Worm (Caenorhabditis elegans): Measurements from ENCODE around the gene F44E5.1.

F44E5.1 gene

DNA sequence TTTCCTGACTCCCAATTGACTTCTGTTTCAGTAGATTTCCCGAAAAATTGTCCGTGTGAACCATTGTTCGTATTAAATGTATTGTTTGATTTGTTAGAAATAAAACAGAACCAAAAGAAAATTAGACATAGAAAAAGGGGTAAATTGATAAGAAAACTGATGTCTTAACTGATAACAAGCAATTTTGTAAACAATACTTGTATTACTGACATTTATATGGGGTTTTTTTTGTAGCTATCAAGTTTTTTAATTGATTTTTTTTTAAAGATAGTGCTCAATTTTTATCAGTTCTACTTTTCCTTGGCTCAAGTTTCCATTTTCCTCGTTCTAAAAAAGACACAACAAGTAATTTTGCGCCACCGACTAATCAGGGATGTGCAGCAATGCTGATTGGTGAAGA lies 22.8 kb upstream of the F44E5.1 start:
- TF ChIP-seq fos-1 (tag; optimal IDR thresholded peaks at IDR 0.05) (no peak), pha-4 (tag; optimal IDR thresholded peaks at IDR 0.05) (peak; percentile 90), nhr-67 (tag; optimal IDR thresholded peaks at IDR 0.05) (no peak), mml-1 (tag; optimal IDR thresholded peaks at IDR 0.05) (no peak), lin-15B (tag; optimal IDR thresholded peaks at IDR 0.05) (no peak), elt-2 (tag; optimal IDR thresholded peaks at IDR 0.05) (peak; percentile 92), egl-27 (tag; optimal IDR thresholded peaks at IDR 0.05) (no peak), mdl-1 (tag; optimal IDR thresholded peaks at IDR 0.05) (no peak), hmg-11 (tag; optimal IDR thresholded peaks at IDR 0.05) (no peak), ZK546.5 (tag; optimal IDR thresholded peaks at IDR 0.05) (no peak), pqm-1 (tag; optimal IDR thresholded peaks at IDR 0.05) (peak; percentile 58)

DNA sequence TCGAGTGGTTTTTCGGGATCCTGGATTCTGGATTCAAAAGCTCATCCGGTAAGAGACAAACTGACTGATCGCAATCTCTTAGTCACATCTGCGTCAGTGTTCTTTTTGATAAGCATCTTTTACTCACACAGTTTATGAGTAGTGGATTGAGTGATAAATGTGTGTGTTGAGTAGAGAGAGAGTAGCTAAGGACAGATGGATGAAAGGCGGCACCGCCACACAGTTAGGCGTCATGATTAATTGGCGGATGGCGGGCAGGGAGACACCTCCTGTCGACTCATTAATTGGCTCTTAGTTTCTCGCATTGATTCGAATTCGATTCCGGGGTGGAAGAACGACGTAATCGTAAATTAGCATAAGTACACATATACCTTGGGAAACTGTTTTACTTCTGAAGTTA lies 20.0 kb upstream of the F44E5.1 start:
- TF ChIP-seq lin-39 (tag; optimal IDR thresholded peaks at IDR 0.05) = peak; percentile 44
- TF ChIP-seq nhr-11 (tag; optimal IDR thresholded peaks at IDR 0.05) = no peak
- no peak for TF ChIP-seq mdl-1 (tag; optimal IDR thresholded peaks at IDR 0.05)

DNA sequence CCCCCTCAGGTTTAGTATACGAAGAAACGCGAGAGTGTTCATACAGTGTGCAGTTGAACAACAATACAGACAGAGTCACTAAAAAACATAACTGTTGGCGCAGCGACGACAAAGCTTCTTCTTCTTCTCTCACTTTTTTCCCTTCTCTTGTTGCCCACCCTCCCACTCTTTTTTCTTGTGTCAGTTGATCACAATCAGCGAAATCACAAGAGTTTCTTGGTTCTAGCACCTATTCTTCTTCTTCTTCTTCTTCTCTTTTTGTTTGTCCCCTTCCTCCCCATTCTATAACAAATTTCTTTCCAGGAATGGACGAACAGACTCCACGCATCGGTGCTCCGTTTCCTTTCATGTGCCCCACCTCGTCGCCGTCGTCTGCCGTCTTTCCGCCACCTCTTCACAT lies 16.1 kb upstream of the F44E5.1 start, which contains the start of gene F43G6.4:
F43G6.4 (plus strand) TSS at position 301 of the 400 bp plus-strand sequence.
- no peak for TF ChIP-seq jun-1 (tag; optimal IDR thresholded peaks at IDR 0.05)
- no peak for TF ChIP-seq lsy-12 (tag; optimal IDR thresholded peaks at IDR 0.05)
- no peak for TF ChIP-seq daf-12 (tag; optimal IDR thresholded peaks at IDR 0.05)
- no peak for TF ChIP-seq skn-1 (tag; optimal IDR thresholded peaks at IDR 0.05)
- no peak for TF ChIP-seq nhr-67 (tag; optimal IDR thresholded peaks at IDR 0.05)
- TF ChIP-seq egl-5 (tag; optimal IDR thresholded peaks at IDR 0.05) = no peak
- no peak for TF ChIP-seq tbx-2 (tag; optimal IDR thresholded peaks at IDR 0.05)
- no peak for TF ChIP-seq fkh-2 (tag; optimal IDR thresholded peaks at IDR 0.05)
- no peak for TF ChIP-seq egl-27 (tag; optimal IDR thresholded peaks at IDR 0.05)
- TF ChIP-seq nhr-43 (tag; optimal IDR thresholded peaks at IDR 0.05; ENCODE audit: poor library complexity, severe bottlenecking) = no peak
- TF ChIP-seq pha-4 (tag; optimal IDR thresholded peaks at IDR 0.05) = no peak
- TF ChIP-seq snpc-4 (tag; optimal IDR thresholded peaks at IDR 0.05) = no peak
- no peak for TF ChIP-seq lin-15B (tag; optimal IDR thresholded peaks at IDR 0.05)
- TF ChIP-seq nhr-25 (tag; optimal IDR thresholded peaks at IDR 0.05) = no peak
- no peak for TF ChIP-seq nfya-1 (tag; optimal IDR thresholded peaks at IDR 0.05; ENCODE audit: insufficient read depth)
- no peak for TF ChIP-seq elt-3 (tag; optimal IDR thresholded peaks at IDR 0.05)
- no peak for TF ChIP-seq nhr-11 (tag; optimal IDR thresholded peaks at IDR 0.05)
- TF ChIP-seq fkh-10 (GFP tag; optimal IDR thresholded peaks at IDR 0.05) = no peak
- TF ChIP-seq pqm-1 (tag; optimal IDR thresholded peaks at IDR 0.05) = no peak
- TF ChIP-seq ama-1 (optimal IDR thresholded peaks at IDR 0.05) = no peak

DNA sequence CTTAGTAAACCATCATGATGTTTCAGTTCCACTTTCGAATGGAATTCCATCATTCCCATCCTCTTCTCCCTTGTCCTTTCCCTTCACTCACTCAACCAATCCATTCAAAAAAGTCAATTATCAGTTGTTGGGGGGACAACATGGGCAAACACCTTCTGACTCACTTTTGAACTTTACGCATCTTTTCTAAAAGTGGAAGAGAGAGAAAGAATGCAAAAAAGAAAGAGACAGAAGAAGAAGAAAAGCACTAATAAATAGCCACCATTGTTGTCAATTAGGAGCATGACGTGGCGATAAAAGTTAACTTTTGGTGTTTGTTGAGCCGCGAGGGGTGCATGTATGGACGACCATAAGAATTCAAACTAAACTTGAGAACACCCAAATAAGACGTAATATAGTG lies 13.7 kb upstream of the F44E5.1 start:
- TF ChIP-seq elt-1 (tag; optimal IDR thresholded peaks at IDR 0.05) (no peak), skn-1 (tag; optimal IDR thresholded peaks at IDR 0.05) (no peak), pha-4 (tag; optimal IDR thresholded peaks at IDR 0.05) (peak; percentile 41), lin-39 (tag; optimal IDR thresholded peaks at IDR 0.05) (no peak), daf-12 (tag; optimal IDR thresholded peaks at IDR 0.05) (no peak), pqm-1 (tag; optimal IDR thresholded peaks at IDR 0.05) (no peak)

DNA sequence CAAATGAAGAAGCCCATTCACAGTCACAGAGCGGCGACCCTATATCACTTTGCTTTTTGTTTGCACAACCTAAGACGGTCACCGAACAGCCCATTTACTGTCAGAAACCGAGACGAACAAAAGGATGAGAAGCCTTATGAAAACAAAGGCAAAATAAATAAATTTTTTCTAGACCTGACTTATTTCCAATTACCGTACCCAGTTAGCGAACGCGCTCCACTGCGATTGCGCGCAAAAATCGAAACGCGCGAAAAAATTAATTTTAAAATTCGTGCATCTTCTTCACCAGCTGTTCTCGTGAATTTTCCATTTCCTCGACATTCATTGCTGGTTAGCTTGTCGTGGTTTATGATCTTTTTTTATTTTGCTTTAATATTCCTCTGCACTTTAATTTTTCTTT lies 8.1 kb upstream of the F44E5.1 start, which contains the start of gene F43G6.16:
F43G6.16 (minus strand) TSS at position 141 of the 400 bp plus-strand sequence.
- TF ChIP-seq elt-2 (tag; optimal IDR thresholded peaks at IDR 0.05) (no peak), nfya-1 (tag; optimal IDR thresholded peaks at IDR 0.05; ENCODE audit: insufficient read depth) (peak; percentile 21), egl-5 (tag; optimal IDR thresholded peaks at IDR 0.05) (no peak), pha-4 (tag; optimal IDR thresholded peaks at IDR 0.05) (peak; percentile 55), nhr-12 (tag; optimal IDR thresholded peaks at IDR 0.05) (no peak), nhr-76 (tag; optimal IDR thresholded peaks at IDR 0.05) (no peak)

DNA sequence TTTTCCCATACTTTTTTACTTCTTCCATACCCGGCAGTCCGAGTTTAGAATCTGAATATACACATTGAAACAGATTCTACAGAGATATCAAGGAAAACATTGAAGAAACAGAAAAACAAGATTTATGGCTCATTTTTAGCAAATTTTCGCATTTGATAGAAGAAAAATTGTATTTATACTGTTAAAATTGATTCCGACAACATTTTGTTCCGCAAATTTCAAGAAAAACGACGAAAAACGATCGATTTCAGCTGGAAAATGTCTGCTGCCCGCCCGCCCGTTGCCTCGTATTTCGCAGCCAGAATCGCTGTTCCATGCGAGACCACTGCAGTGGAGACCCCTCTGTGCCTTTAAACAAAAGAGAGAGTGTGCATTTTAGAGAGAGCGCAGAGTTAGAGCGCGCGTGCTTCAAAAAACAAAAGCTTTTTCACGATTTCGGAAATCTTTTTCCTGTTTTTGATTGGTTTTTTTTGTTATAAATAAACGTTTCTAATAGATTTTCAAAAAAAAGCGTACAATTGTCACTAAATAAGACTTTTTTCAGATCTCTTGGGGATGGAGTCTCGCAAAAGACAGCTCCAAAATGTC lies 3.6 kb upstream of the F44E5.1 start, which contains the start of the genes patr-1 and dna-2:
patr-1 (minus strand) TSS at position 51 of the 588 bp plus-strand sequence.
dna-2 (plus strand) TSS at position 538 of the 588 bp plus-strand sequence.
- TF ChIP-seq ztf-4 (tag; optimal IDR thresholded peaks at IDR 0.05) = no peak
- TF ChIP-seq ZK546.5 (tag; optimal IDR thresholded peaks at IDR 0.05) = no peak
- peak; percentile 19 for TF ChIP-seq nhr-43 (tag; optimal IDR thresholded peaks at IDR 0.05; ENCODE audit: poor library complexity, severe bottlenecking)
- TF ChIP-seq nhr-67 (tag; optimal IDR thresholded peaks at IDR 0.05) = no peak
- peak; percentile 31 for TF ChIP-seq elt-2 (tag; optimal IDR thresholded peaks at IDR 0.05)
- peak; percentile 78 for TF ChIP-seq lin-15B (tag; optimal IDR thresholded peaks at IDR 0.05)
- peak; percentile 77 for TF ChIP-seq pha-4 (tag; optimal IDR thresholded peaks at IDR 0.05)
- TF ChIP-seq skn-1 (tag; optimal IDR thresholded peaks at IDR 0.05) = peak; percentile 45
- peak; percentile 43 for TF ChIP-seq R02D3.7 (tag; optimal IDR thresholded peaks at IDR 0.05)
- peak; percentile 48 for TF ChIP-seq nhr-23 (tag; optimal IDR thresholded peaks at IDR 0.05)
- TF ChIP-seq ztf-11 (tag; optimal IDR thresholded peaks at IDR 0.05) = no peak
- TF ChIP-seq nfya-1 (tag; optimal IDR thresholded peaks at IDR 0.05; ENCODE audit: insufficient read depth) = peak; percentile 85
- peak; percentile 24 for TF ChIP-seq lin-39 (tag; optimal IDR thresholded peaks at IDR 0.05)
- TF ChIP-seq nhr-25 (tag; optimal IDR thresholded peaks at IDR 0.05) = peak; percentile 49
- no peak for TF ChIP-seq unc-39 (tag; optimal IDR thresholded peaks at IDR 0.05)
- TF ChIP-seq fkh-10 (GFP tag; optimal IDR thresholded peaks at IDR 0.05) = no peak
- TF ChIP-seq hmg-11 (tag; optimal IDR thresholded peaks at IDR 0.05) = peak; percentile 36
- TF ChIP-seq egl-5 (tag; optimal IDR thresholded peaks at IDR 0.05) = peak; percentile 5
